Fruit fly (Drosophila melanogaster) whole organism, pupa: ENCODE measurements around the gene Col4a1.

Source experiments
- CG12605 ChIP-seq: fragments of 200-800 bp; sonication (Bioruptor generic); IDR thresholded peaks from 2 replicates; pipeline ENCODE4 v1.3.6; 2022; ENCODE audit warnings: missing biosample characterization, missing genetic modification characterization
- CG14655 ChIP-seq: fragments of 200-800 bp; sonication (Bioruptor generic); optimal IDR thresholded peaks from 3 replicates; lab custom pipeline; 2017; ENCODE audit warnings: mild to moderate bottlenecking, missing biosample characterization, missing genetic modification reagents, missing genetic modification characterization
- CG15710 ChIP-seq: fragments of 200-800 bp; sonication (Bioruptor generic); optimal IDR thresholded peaks from 2 replicates; lab custom pipeline; 2018; ENCODE audit warnings: missing biosample characterization, mild to moderate bottlenecking, missing genetic modification characterization, moderate library complexity
- CG32121 ChIP-seq: fragments of 200-800 bp; sonication (Bioruptor generic); IDR thresholded peaks from 2 replicates; pipeline ENCODE4 v1.3.6; 2022; ENCODE audit warnings: missing biosample characterization, missing genetic modification characterization
- CG34367 ChIP-seq: fragments of 200-800 bp; sonication (Bioruptor generic); optimal IDR thresholded peaks from 2 replicates; lab custom pipeline; 2018; ENCODE audit warnings: missing biosample characterization, mild to moderate bottlenecking, missing genetic modification characterization
- CG4496 ChIP-seq: fragments of 200-800 bp; sonication (Bioruptor generic); IDR thresholded peaks from 3 replicates; pipeline ENCODE4 v1.3.6; 2022; ENCODE audit warnings: missing biosample characterization, missing genetic modification characterization
- CG8301 ChIP-seq: fragments of 200-800 bp; sonication (Bioruptor generic); optimal IDR thresholded peaks from 2 replicates; lab custom pipeline; 2018; ENCODE audit warnings: missing biosample characterization, mild to moderate bottlenecking, missing genetic modification characterization
- D1 ChIP-seq: fragments of 200-800 bp; sonication (Bioruptor generic); optimal IDR thresholded peaks from 2 replicates; lab custom pipeline; 2018; ENCODE audit warnings: missing biosample characterization, mild to moderate bottlenecking, missing genetic modification characterization, moderate library complexity
- EcR ChIP-seq: fragments of 200-800 bp; sonication (Bioruptor generic); optimal IDR thresholded peaks from 3 replicates; lab custom pipeline; 2019; ENCODE audit warnings: missing biosample characterization, missing genetic modification characterization, mild to moderate bottlenecking, moderate library complexity, missing genetic modification reagents
- Ets98B ChIP-seq: fragments of 200-800 bp; sonication (Bioruptor generic); IDR thresholded peaks from 2 replicates; pipeline ENCODE4 v1.3.6; 2022; ENCODE audit warnings: missing biosample characterization, missing genetic modification characterization
- Pif1A ChIP-seq: fragments of 200-800 bp; sonication (Bioruptor generic); optimal IDR thresholded peaks from 3 replicates; lab custom pipeline; 2016; ENCODE audit warnings: missing biosample characterization, missing genetic modification characterization
- Pif1B ChIP-seq: fragments of 200-800 bp; sonication (Bioruptor generic); optimal IDR thresholded peaks from 3 replicates; lab custom pipeline; 2016; ENCODE audit warnings: missing biosample characterization, missing genetic modification characterization
- fd96Ca ChIP-seq: fragments of 200-800 bp; sonication (Bioruptor generic); IDR thresholded peaks from 3 replicates; pipeline ENCODE4 v1.3.6; 2022; ENCODE audit warnings: missing biosample characterization, missing genetic modification characterization

- no peak for TF ChIP-seq CG4496 (GFP tag; lab: Robert Waterston, UW)
- TF ChIP-seq CG32121 = no peak
- TF ChIP-seq fd96Ca (GFP tag; lab: Robert Waterston, UW) = no peak
- TF ChIP-seq D1 = no peak
- no peak for TF ChIP-seq Pif1B (GFP tag; lab: Kevin White, UChicago)
- no peak for TF ChIP-seq CG14655 (GFP tag; lab: Kevin White, UChicago)
- TF ChIP-seq Pif1A = no peak
- TF ChIP-seq EcR (GFP tag; lab: Kevin White, UChicago) = no peak
- no peak for TF ChIP-seq CG12605 (GFP tag; lab: Robert Waterston, UW)
- TF ChIP-seq CG15710 (tag; lab: Kevin White, UChicago) = no peak
- TF ChIP-seq Ets98B (GFP tag; lab: Robert Waterston, UW) = no peak
- TF ChIP-seq CG8301 (tag; lab: Kevin White, UChicago) = no peak
- TF ChIP-seq CG34367 (tag; lab: Kevin White, UChicago) = no peak
Observed at dm6 chr2L:5042076-5042475, 12.7 kb downstream of the Col4a1 start.
